Fruit fly (Drosophila melanogaster) whole organism, embryonic: ENCODE measurements around the gene CG6574.
A peak's percentile ranks its signal among the peaks of the same experiment; 100 is the strongest.

ENCODE experiments used
- Asciz ChIP-seq: fragments of 200-800 bp; sonication (Bioruptor generic); optimal IDR thresholded peaks from 2 replicates; lab custom pipeline; 2017; ENCODE audit warnings: missing biosample characterization, mild to moderate bottlenecking, missing genetic modification characterization, missing genetic modification reagents
- CG1024 ChIP-seq: fragments of 200-800 bp; sonication (Bioruptor generic); IDR thresholded peaks from 2 replicates; pipeline ENCODE4 v1.3.6; 2022; ENCODE audit warnings: missing biosample characterization, missing genetic modification characterization
- CG10431 ChIP-seq: fragments of 200-800 bp; sonication (Bioruptor generic); optimal IDR thresholded peaks from 3 replicates; lab custom pipeline; 2018; ENCODE audit warnings: missing biosample characterization, mild to moderate bottlenecking, missing genetic modification characterization
- CG12236 ChIP-seq: fragments of 200-800 bp; sonication (Bioruptor generic); optimal IDR thresholded peaks from 2 replicates; lab custom pipeline; 2016; ENCODE audit warnings: missing biosample characterization, missing genetic modification characterization
- CG12299 ChIP-seq: fragments of 200-800 bp; sonication (Bioruptor generic); optimal IDR thresholded peaks from 2 replicates; lab custom pipeline; 2018; ENCODE audit warnings: missing biosample characterization, mild to moderate bottlenecking, missing genetic modification characterization
- CG12744 ChIP-seq: fragments of 200-800 bp; sonication (Bioruptor generic); optimal IDR thresholded peaks from 2 replicates; lab custom pipeline; 2016; ENCODE audit warnings: missing biosample characterization, missing genetic modification characterization
- CG14441 ChIP-seq: fragments of 200-800 bp; sonication (Bioruptor generic); IDR thresholded peaks from 2 replicates; pipeline ENCODE4 v1.3.6; 2022; ENCODE audit warnings: missing biosample characterization, missing genetic modification characterization
- CG14667 ChIP-seq: fragments of 200-800 bp; sonication (Bioruptor generic); IDR thresholded peaks from 2 replicates; pipeline ENCODE4 v1.3.6; 2022; ENCODE audit warnings: missing biosample characterization, missing genetic modification characterization
- CG17359 ChIP-seq: fragments of 200-800 bp; sonication (Bioruptor generic); optimal IDR thresholded peaks from 3 replicates; lab custom pipeline; 2018; ENCODE audit warnings: missing biosample characterization, mild to moderate bottlenecking, missing genetic modification characterization, moderate library complexity
- CG17385 ChIP-seq: fragments of 200-800 bp; sonication (Bioruptor generic); optimal IDR thresholded peaks from 3 replicates; lab custom pipeline; 2018; ENCODE audit warnings: missing biosample characterization, mild to moderate bottlenecking, missing genetic modification characterization
- CG34224 ChIP-seq: fragments of 200-800 bp; sonication (Bioruptor generic); IDR thresholded peaks from 3 replicates; pipeline ENCODE4 v1.3.6; 2022; ENCODE audit warnings: missing biosample characterization, missing genetic modification characterization; ENCODE audit not compliant: partially characterized antibody
- CG3726 ChIP-seq: fragments of 200-800 bp; sonication (Bioruptor generic); IDR thresholded peaks from 3 replicates; pipeline ENCODE4, ENCODE4 v1.3.6; 2022; ENCODE audit warnings: missing biosample characterization, missing genetic modification characterization
- CG4707 ChIP-seq: fragments of 200-800 bp; sonication (Bioruptor generic); optimal IDR thresholded peaks from 2 replicates; lab custom pipeline; 2018; ENCODE audit warnings: missing biosample characterization, mild to moderate bottlenecking, missing genetic modification characterization, moderate library complexity
- CG8290 ChIP-seq, 3 experiments: fragments of 200-800 bp; sonication (Bioruptor generic); optimal IDR thresholded peaks; 2 replicates each; lab custom pipeline; 2016 to 2019; ENCODE audit warnings: missing biosample characterization in 3 of 3, missing genetic modification characterization in 3 of 3, mild to moderate bottlenecking in 2 of 3, moderate library complexity in 1 of 3
- CG8765 ChIP-seq: fragments of 200-800 bp; sonication (Bioruptor generic); IDR thresholded peaks from 2 replicates; pipeline ENCODE4 v1.3.6; 2022; ENCODE audit warnings: missing biosample characterization, missing genetic modification characterization
- CG9727 ChIP-seq: fragments of 200-800 bp; sonication (Bioruptor generic); optimal IDR thresholded peaks from 3 replicates; lab custom pipeline; 2017; ENCODE audit warnings: missing biosample characterization, mild to moderate bottlenecking, missing genetic modification characterization
- CTCF ChIP-seq: fragments of 200-800 bp; sonication (Bioruptor generic); optimal IDR thresholded peaks from 2 replicates; lab custom pipeline; 2017; ENCODE audit warnings: missing biosample characterization, mild to moderate bottlenecking, missing genetic modification characterization, moderate library complexity
- D ChIP-seq, 2 experiments: fragments of 200-800 bp in 1 of 2; fragments of >200 bp in 1 of 2; sonication (Bioruptor generic) in 1 of 2; optimal IDR thresholded peaks; 2 replicates in 1 of 2; 3 replicates in 1 of 2; lab custom pipeline; 2017; ENCODE audit warnings: mild to moderate bottlenecking in 1 of 2, missing biosample characterization in 1 of 2, missing genetic modification characterization in 1 of 2, missing genetic modification reagents in 1 of 2
- Dek ChIP-seq: fragments of 200-800 bp; sonication (Bioruptor generic); optimal IDR thresholded peaks from 3 replicates; lab custom pipeline; 2019; ENCODE audit warnings: missing biosample characterization, mild to moderate bottlenecking, missing genetic modification characterization, moderate library complexity
- Dip3 ChIP-seq: fragments of 200-800 bp; sonication (Bioruptor generic); optimal IDR thresholded peaks from 3 replicates; lab custom pipeline; 2016; ENCODE audit warnings: missing biosample characterization, missing genetic modification characterization
- Drgx ChIP-seq: fragments of 200-800 bp; sonication (Bioruptor generic); IDR thresholded peaks from 2 replicates; pipeline ENCODE4 v1.3.6; 2022; ENCODE audit warnings: missing biosample characterization, missing genetic modification characterization
- E2f2 ChIP-seq: fragments of 200-800 bp; sonication (Bioruptor generic); IDR thresholded peaks from 2 replicates; pipeline ENCODE4 v1.3.6; 2022; ENCODE audit warnings: missing biosample characterization, missing genetic modification characterization
- Fer1 ChIP-seq: fragments of 200-800 bp; sonication (Bioruptor generic); optimal IDR thresholded peaks from 2 replicates; lab custom pipeline; 2017; ENCODE audit warnings: missing biosample characterization, mild to moderate bottlenecking, missing genetic modification characterization
- HLH4C ChIP-seq: fragments of 200-800 bp; sonication (Bioruptor generic); IDR thresholded peaks from 3 replicates; pipeline ENCODE4 v1.3.6; 2022; ENCODE audit warnings: missing biosample characterization, missing genetic modification characterization; ENCODE audit not compliant: partially characterized antibody
- Hey ChIP-seq: fragments of 200-800 bp; sonication (Bioruptor generic); optimal IDR thresholded peaks from 3 replicates; lab custom pipeline; 2018; ENCODE audit warnings: missing biosample characterization, mild to moderate bottlenecking, missing genetic modification characterization
- HmgZ ChIP-seq: fragments of 200-800 bp; sonication (Bioruptor generic); optimal IDR thresholded peaks from 2 replicates; lab custom pipeline; 2018; ENCODE audit warnings: missing biosample characterization, mild to moderate bottlenecking, missing genetic modification characterization
- Jarid2 ChIP-seq: fragments of 200-800 bp; sonication (Bioruptor generic); optimal IDR thresholded peaks from 3 replicates; lab custom pipeline; 2017; ENCODE audit warnings: mild to moderate bottlenecking, missing biosample characterization, missing genetic modification reagents, missing genetic modification characterization
- Lpt ChIP-seq: fragments of >200 bp; optimal IDR thresholded peaks from 2 replicates; lab custom pipeline; 2018; ENCODE audit warnings: missing biosample characterization, missing genetic modification characterization
- MTF-1 ChIP-seq: fragments of 200-800 bp; sonication (Bioruptor generic); optimal IDR thresholded peaks from 2 replicates; lab custom pipeline; 2018; ENCODE audit warnings: missing biosample characterization, mild to moderate bottlenecking, missing genetic modification characterization, borderline replicate concordance
- Med ChIP-seq: fragments of 200-800 bp; sonication (Bioruptor generic); peaks from one replicate; lab custom pipeline; 2016; ENCODE audit warnings: missing biosample characterization, missing genetic modification characterization, mild to moderate bottlenecking, inconsistent platforms, moderate library complexity
- Mrtf ChIP-seq: fragments of 200-800 bp; sonication (Bioruptor generic); IDR thresholded peaks from 3 replicates; pipeline ENCODE4 v1.3.6; 2022; ENCODE audit warnings: missing biosample characterization, missing genetic modification characterization
- NC2α ChIP-seq: fragments of 200-800 bp; sonication (Bioruptor generic); optimal IDR thresholded peaks from 2 replicates; lab custom pipeline; 2016; ENCODE audit warnings: missing biosample characterization, missing genetic modification characterization
- Optix ChIP-seq: fragments of 200-800 bp; sonication (Bioruptor generic); IDR thresholded peaks from 3 replicates; pipeline ENCODE4 v1.3.6; 2022; ENCODE audit warnings: missing biosample characterization, missing genetic modification characterization
- Side ChIP-seq: fragments of 200-800 bp; sonication (Bioruptor generic); optimal IDR thresholded peaks from 2 replicates; lab custom pipeline; 2016; ENCODE audit warnings: missing biosample characterization, missing genetic modification characterization
- Xrp1 ChIP-seq: fragments of 200-800 bp; sonication (Bioruptor generic); IDR thresholded peaks from 2 replicates; pipeline ENCODE4 v1.3.6; 2022; ENCODE audit warnings: missing biosample characterization, missing genetic modification characterization
- YL-1 ChIP-seq: fragments of 200-800 bp; sonication (Bioruptor generic); optimal IDR thresholded peaks from 3 replicates; lab custom pipeline; 2017; ENCODE audit warnings: missing biosample characterization, mild to moderate bottlenecking, missing genetic modification characterization
- bbx ChIP-seq: fragments of 200-800 bp; sonication (Bioruptor generic); IDR thresholded peaks from 2 replicates; pipeline ENCODE4 v1.3.6; 2022; ENCODE audit warnings: missing biosample characterization, missing genetic modification characterization; ENCODE audit not compliant: partially characterized antibody
- corto ChIP-seq: fragments of 200-800 bp; sonication (Bioruptor generic); optimal IDR thresholded peaks from 2 replicates; lab custom pipeline; 2016; ENCODE audit warnings: missing biosample characterization, mild to moderate bottlenecking, missing genetic modification characterization, moderate library complexity
- jing ChIP-seq: fragments of 200-800 bp; sonication (Bioruptor generic); optimal IDR thresholded peaks from 2 replicates; lab custom pipeline; 2018; ENCODE audit warnings: missing biosample characterization, mild to moderate bottlenecking, missing genetic modification characterization
- ken ChIP-seq: fragments of 200-800 bp; sonication (Bioruptor generic); IDR thresholded peaks from 3 replicates; pipeline ENCODE4 v1.3.6; 2022; ENCODE audit warnings: missing biosample characterization, missing genetic modification characterization
- klu ChIP-seq: fragments of 200-800 bp; sonication (Bioruptor generic); IDR thresholded peaks from 2 replicates; pipeline ENCODE4 v1.3.6; 2022; ENCODE audit warnings: missing biosample characterization, missing genetic modification characterization
- knrl ChIP-seq: fragments of 200-800 bp; sonication (Bioruptor generic); IDR thresholded peaks from 3 replicates; pipeline ENCODE4 v1.3.6; 2022; ENCODE audit warnings: missing biosample characterization, missing genetic modification characterization; ENCODE audit not compliant: partially characterized antibody
- luna ChIP-seq: fragments of 200-800 bp; sonication (Bioruptor generic); optimal IDR thresholded peaks from 2 replicates; lab custom pipeline; 2016; ENCODE audit warnings: missing biosample characterization, missing genetic modification characterization
- nom ChIP-seq: fragments of 200-800 bp; sonication (Bioruptor generic); optimal IDR thresholded peaks from 2 replicates; lab custom pipeline; 2017; ENCODE audit warnings: missing biosample characterization, missing genetic modification characterization, mild to moderate bottlenecking, moderate library complexity, missing genetic modification reagents
- rib ChIP-seq: fragments of 200-800 bp; sonication (Bioruptor generic); IDR thresholded peaks from 2 replicates; pipeline ENCODE4 v1.3.6; 2022; ENCODE audit warnings: missing biosample characterization, missing genetic modification characterization
- sr ChIP-seq: fragments of 200-800 bp; sonication (Bioruptor generic); IDR thresholded peaks from 3 replicates; pipeline ENCODE4 v1.3.6; 2022; ENCODE audit warnings: missing biosample characterization, missing genetic modification characterization
- tin ChIP-seq: fragments of 200-800 bp; sonication (Bioruptor generic); optimal IDR thresholded peaks from 3 replicates; lab custom pipeline; 2016; ENCODE audit warnings: missing biosample characterization, missing genetic modification characterization
- zf30C ChIP-seq: fragments of 200-800 bp; sonication (Bioruptor generic); optimal IDR thresholded peaks from 3 replicates; lab custom pipeline; 2018; ENCODE audit warnings: missing biosample characterization, mild to moderate bottlenecking, missing genetic modification characterization
- zfh1 ChIP-seq: fragments of 200-800 bp; sonication (Bioruptor generic); IDR thresholded peaks from 3 replicates; pipeline ENCODE4 v1.3.6; 2022; ENCODE audit warnings: missing biosample characterization, missing genetic modification characterization
- zfh2 ChIP-seq: fragments of 200-800 bp; sonication (Bioruptor generic); optimal IDR thresholded peaks from 2 replicates; lab custom pipeline; 2016; ENCODE audit warnings: missing biosample characterization, missing genetic modification characterization

CG6574 gene

dm6 chr3R:10885422-10886081 lies 22.8 kb upstream of the CG6574 start, which contains the start of gene Leash (continued):
- no peak for TF ChIP-seq CG8765
- no peak for TF ChIP-seq CG17385 (GFP tag; lab: Kevin White, UChicago)
- TF ChIP-seq CG8290 (GFP tag; optimal IDR thresholded peaks at IDR 0.05; lab: Kevin White, UChicago), result no peak
- TF ChIP-seq CG8290 (tag; optimal IDR thresholded peaks at IDR 0.05; lab: Kevin White, UChicago), result no peak
- no peak for TF ChIP-seq Drgx
- 0 out of 2 replicates have a peak, but pooled peaks have one; percentile 16 for TF ChIP-seq CG14441 (GFP tag; lab: Robert Waterston, UW)
- no peak for TF ChIP-seq Hey (tag; lab: Kevin White, UChicago)
- TF ChIP-seq CG12236 (GFP tag; lab: Kevin White, UChicago), result no peak
- TF ChIP-seq ken (GFP tag; lab: Robert Waterston, UW), result no peak
- TF ChIP-seq E2f2 (GFP tag; lab: Robert Waterston, UW), result peak; percentile 81
- TF ChIP-seq CG3726 (GFP tag; lab: Robert Waterston, UW), result no peak
- no peak for TF ChIP-seq luna
- no peak for TF ChIP-seq Dip3
- TF ChIP-seq jing (GFP tag; lab: Kevin White, UChicago), result no peak
- no peak for TF ChIP-seq CG9727 (GFP tag; lab: Kevin White, UChicago)
- no peak for TF ChIP-seq zfh1 (GFP tag; lab: Robert Waterston, UW)
- TF ChIP-seq zf30C (GFP tag; lab: Kevin White, UChicago), result no peak
- TF ChIP-seq klu (GFP tag; lab: Robert Waterston, UW), result no peak
- no peak for TF ChIP-seq Dek (tag; lab: Kevin White, UChicago)
- no peak for TF ChIP-seq Lpt (GFP tag; lab: Kevin White, UChicago)
- no peak for TF ChIP-seq CG4707 (GFP tag; lab: Kevin White, UChicago)
- TF ChIP-seq Optix, result 0 out of 3 replicates have a peak, but pooled peaks have one; percentile 7
- no peak for TF ChIP-seq CG1024 (GFP tag; lab: Robert Waterston, UW)
- TF ChIP-seq bbx (GFP tag; lab: Robert Waterston, UW), result peak; percentile 67
- peak; percentile 16 for TF ChIP-seq YL-1 (GFP tag; lab: Kevin White, UChicago)
- no peak for TF ChIP-seq corto
- no peak for TF ChIP-seq Jarid2 (GFP tag; lab: Kevin White, UChicago)
- no peak for TF ChIP-seq Mrtf (GFP tag; lab: Robert Waterston, UW)
- TF ChIP-seq NC2α (GFP tag; lab: Kevin White, UChicago), result no peak
- no peak for TF ChIP-seq nom (GFP tag; lab: Kevin White, UChicago)
- no peak for TF ChIP-seq CG17359 (tag; lab: Kevin White, UChicago)
- peak; percentile 48; the same call in 1 of the 3 replicates for TF ChIP-seq HLH4C (GFP tag; lab: Robert Waterston, UW)
- TF ChIP-seq HmgZ (tag; lab: Kevin White, UChicago), result peak; percentile 2
- no peak for TF ChIP-seq CG14667 (GFP tag; lab: Robert Waterston, UW)
- no peak for TF ChIP-seq MTF-1 (GFP tag; lab: Kevin White, UChicago)
- no peak for TF ChIP-seq CG12744 (GFP tag; lab: Kevin White, UChicago)
- no peak for TF ChIP-seq rib (GFP tag; lab: Robert Waterston, UW)
- TF ChIP-seq CG34224 (GFP tag; lab: Robert Waterston, UW), result peak; percentile 62; the same call in 1 of the 3 replicates
- no peak for TF ChIP-seq Side (GFP tag; lab: Kevin White, UChicago)
- no peak for TF ChIP-seq tin (GFP tag; lab: Kevin White, UChicago)
- TF ChIP-seq sr (GFP tag; lab: Robert Waterston, UW), result no peak
- no peak for TF ChIP-seq D (optimal IDR thresholded peaks at IDR 0.05; lab: Kevin White, UChicago)
- TF ChIP-seq D (GFP tag; optimal IDR thresholded peaks at IDR 0.05; lab: Kevin White, UChicago), result no peak
- peak; percentile 10 for TF ChIP-seq Fer1
- no peak for TF ChIP-seq CG12299
- TF ChIP-seq CG10431, result no peak
- no peak for TF ChIP-seq zfh2 (GFP tag; lab: Kevin White, UChicago)
- TF ChIP-seq Asciz (GFP tag; lab: Kevin White, UChicago), result no peak
- peak; percentile 9 for TF ChIP-seq CTCF (GFP tag; lab: Kevin White, UChicago)
- no peak for TF ChIP-seq Xrp1 (GFP tag; lab: Robert Waterston, UW)
- peak; percentile 26; the same call in 1 of the 3 replicates for TF ChIP-seq knrl (GFP tag; lab: Robert Waterston, UW)
- TF ChIP-seq Med (GFP tag; lab: Kevin White, UChicago), result peak; percentile 36
